Worm (Caenorhabditis elegans): ENCODE results near the gene K08E7.8.

Gene K08E7.8

ce11 chrIV:12585966-12586365 lies at the start of gene K08E7.8:
TSS of gene K08E7.8 (minus strand) at chrIV:12586066.
- TF ChIP-seq cebp-2 (GFP tag; IDR thresholded peaks at IDR 0.05) (no peak), C17E4.6 (GFP tag; IDR thresholded peaks at IDR 0.05) (no peak), rec-8 (tag; optimal IDR thresholded peaks at IDR 0.05) (no peak), chd-7 (tag; optimal IDR thresholded peaks at IDR 0.05) (no peak), rpc-1 (optimal IDR thresholded peaks at IDR 0.05) (no peak), rpc-1 (tag; optimal IDR thresholded peaks at IDR 0.05) (no peak), xnd-1 (tag; optimal IDR thresholded peaks at IDR 0.05) (no peak), mxl-1 (tag; optimal IDR thresholded peaks at IDR 0.05) (no peak), hmg-20 (GFP tag; IDR thresholded peaks at IDR 0.05) (no peak)

DNA sequence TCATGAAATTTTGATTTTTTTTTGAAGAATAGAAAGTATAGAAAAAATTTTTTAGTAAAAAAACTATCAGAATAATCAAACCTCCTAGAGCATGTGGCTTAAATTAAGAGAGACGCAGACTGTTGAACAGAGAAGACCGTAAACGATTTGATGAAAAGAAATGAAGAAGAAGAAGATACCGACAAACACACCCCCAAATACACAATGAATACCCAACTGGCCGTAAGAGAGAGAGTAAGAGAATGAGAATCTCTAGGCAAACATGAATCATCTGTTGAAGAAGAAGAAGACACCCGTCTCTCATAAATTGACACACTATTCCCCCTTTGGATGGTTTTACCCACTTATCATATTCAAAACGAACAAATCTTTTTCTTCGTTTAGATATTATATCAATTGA lies 48.0 kb upstream of the K08E7.8 start:
- TF ChIP-seq egl-44 (GFP tag; IDR thresholded peaks at IDR 0.05) (no peak), ama-1 (optimal IDR thresholded peaks at IDR 0.05) (no peak), ama-1 (GFP tag; optimal IDR thresholded peaks at IDR 0.05) (no peak), sptf-2 (GFP tag; optimal IDR thresholded peaks at IDR 0.05) (no peak), lir-1 (GFP tag; conservative IDR thresholded peaks at IDR 0.05) (no peak), rpc-1 (optimal IDR thresholded peaks at IDR 0.05) (no peak), rpc-1 (tag; optimal IDR thresholded peaks at IDR 0.05) (no peak), nfya-1 (tag; optimal IDR thresholded peaks at IDR 0.05; ENCODE audit: borderline replicate concordance, insufficient read depth) (no peak), attf-3 (GFP tag; conservative IDR thresholded peaks at IDR 0.05) (no peak), ets-4 (GFP tag; optimal IDR thresholded peaks at IDR 0.05) (no peak), ccch-3 (GFP tag; optimal IDR thresholded peaks at IDR 0.05) (no peak), lsl-1 (GFP tag; optimal IDR thresholded peaks at IDR 0.05) (no peak), hsf-1 (GFP tag; IDR thresholded peaks at IDR 0.05) (no peak), rec-8 (tag; optimal IDR thresholded peaks at IDR 0.05) (no peak), xnd-1 (tag; optimal IDR thresholded peaks at IDR 0.05) (no peak), mel-28 (tag; optimal IDR thresholded peaks at IDR 0.05; ENCODE audit: borderline replicate concordance) (no peak), pha-4 (tag; optimal IDR thresholded peaks at IDR 0.05) (no peak), zfh-2 (GFP tag; conservative IDR thresholded peaks at IDR 0.05) (no peak)

DNA sequence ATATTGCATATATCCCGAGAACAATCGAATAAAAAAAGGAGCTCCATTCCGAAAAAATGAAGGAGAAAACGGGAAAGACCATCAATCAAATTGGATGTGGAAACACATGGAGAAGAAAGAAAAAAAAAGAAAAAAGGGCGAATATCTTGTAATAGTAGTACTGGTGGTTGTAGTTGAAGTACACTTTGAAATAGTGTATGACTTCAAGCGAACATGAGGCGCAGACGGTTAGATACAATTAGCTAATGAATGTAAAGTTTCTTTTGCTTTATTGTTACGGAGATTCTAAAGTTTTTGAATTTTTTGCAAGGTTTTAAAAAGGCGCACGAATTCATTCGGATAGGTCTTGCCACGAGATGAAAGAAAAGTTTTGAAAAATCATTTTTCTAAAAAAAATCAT lies 46.6 kb upstream of the K08E7.8 start:
- no peak for TF ChIP-seq nfya-1 (tag; optimal IDR thresholded peaks at IDR 0.05; ENCODE audit: borderline replicate concordance, insufficient read depth)
- no peak for TF ChIP-seq atf-7 (tag; optimal IDR thresholded peaks at IDR 0.05)
- TF ChIP-seq hrde-1 (tag; optimal IDR thresholded peaks at IDR 0.05; ENCODE audit: borderline replicate concordance), result no peak
- TF ChIP-seq aptf-3 (GFP tag; IDR thresholded peaks at IDR 0.05), result no peak
- no peak for TF ChIP-seq akir-1 (GFP tag; optimal IDR thresholded peaks at IDR 0.05)
- TF ChIP-seq zfh-2 (GFP tag; conservative IDR thresholded peaks at IDR 0.05), result no peak
- TF ChIP-seq lin-35 (GFP tag; optimal IDR thresholded peaks at IDR 0.05), result no peak
- no peak for TF ChIP-seq unc-62 (GFP tag; optimal IDR thresholded peaks at IDR 0.05)
- no peak for TF ChIP-seq bed-1 (GFP tag; IDR thresholded peaks at IDR 0.05)
- no peak for TF ChIP-seq F57C9.4 (tag; optimal IDR thresholded peaks at IDR 0.05)
- TF ChIP-seq F10E7.11 (tag; optimal IDR thresholded peaks at IDR 0.05), result no peak
- no peak for TF ChIP-seq attf-5 (GFP tag; optimal IDR thresholded peaks at IDR 0.05)
- TF ChIP-seq F57A8.1 (GFP tag; optimal IDR thresholded peaks at IDR 0.05), result no peak
- TF ChIP-seq Y56A3A.18 (GFP tag; IDR thresholded peaks at IDR 0.05), result no peak
- TF ChIP-seq lin-40 (tag; optimal IDR thresholded peaks at IDR 0.05), result no peak
- TF ChIP-seq ztf-26 (tag; optimal IDR thresholded peaks at IDR 0.05), result no peak
- TF ChIP-seq ztf-25 (GFP tag; IDR thresholded peaks at IDR 0.05), result no peak
- TF ChIP-seq sptf-2 (GFP tag; optimal IDR thresholded peaks at IDR 0.05), result no peak

Measured in whole organism, young adult.